Fruit fly (Drosophila melanogaster): Measurements from ENCODE around the gene Traf6.

The Traf6 gene

DNA sequence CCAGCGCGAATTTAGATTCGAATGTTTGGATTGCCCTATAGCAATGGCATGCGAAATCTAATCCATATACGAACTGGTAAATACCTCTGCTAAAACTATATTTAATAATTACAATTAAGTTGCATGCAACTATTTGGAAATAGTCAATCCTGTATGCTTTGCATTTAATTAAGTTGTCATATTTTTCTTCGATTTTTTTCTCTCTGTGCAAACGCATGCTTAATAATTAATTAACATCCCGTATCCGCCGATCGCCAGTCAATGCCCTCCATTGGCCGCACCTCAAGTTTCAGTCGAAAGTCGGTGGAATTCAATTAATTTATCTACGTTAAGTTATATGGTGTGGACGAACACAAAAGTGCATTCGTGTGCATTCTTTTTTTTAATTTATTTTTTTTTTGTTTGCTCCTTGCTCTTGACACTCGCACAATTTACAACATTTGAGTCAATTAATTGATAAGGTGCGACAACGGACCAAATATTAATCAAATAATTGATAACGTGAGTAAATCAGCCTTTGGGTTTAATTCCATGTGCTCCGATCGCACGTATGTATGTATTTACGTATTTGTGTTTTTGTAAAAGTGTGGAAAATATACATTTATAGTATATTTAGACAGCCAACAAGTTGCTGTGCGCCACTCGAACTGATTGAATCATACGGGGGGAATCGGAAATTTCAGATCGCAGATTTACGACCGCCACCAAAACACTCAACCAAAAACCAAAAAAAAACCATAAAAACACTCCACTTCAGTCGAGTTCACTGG, 50.7 kb downstream of the Traf6 start (continued):
- TF ChIP-seq CG6813 (GFP tag; optimal IDR thresholded peaks at IDR 0.05): peak; percentile 37
- no peak for TF ChIP-seq Opbp (GFP tag; IDR thresholded peaks at IDR 0.05; ENCODE audit: partially characterized antibody)
- TF ChIP-seq CG1233 (GFP tag; optimal IDR thresholded peaks at IDR 0.05): no peak
- no peak for TF ChIP-seq ERR (GFP tag; optimal IDR thresholded peaks at IDR 0.05)
- no peak for TF ChIP-seq Mrtf (GFP tag; IDR thresholded peaks at IDR 0.05)
- TF ChIP-seq ind (GFP tag; optimal IDR thresholded peaks at IDR 0.05): no peak
- no peak for TF ChIP-seq so (GFP tag; IDR thresholded peaks at IDR 0.05)
- TF ChIP-seq CG10543 (GFP tag; optimal IDR thresholded peaks at IDR 0.05): no peak
- no peak for TF ChIP-seq Lim3 (GFP tag; IDR thresholded peaks at IDR 0.05)
- no peak for TF ChIP-seq oc (tag; optimal IDR thresholded peaks at IDR 0.05)
- TF ChIP-seq cg (GFP tag; optimal IDR thresholded peaks at IDR 0.05): peak; percentile 35
- no peak for TF ChIP-seq CG1529 (GFP tag; optimal IDR thresholded peaks at IDR 0.05)
- TF ChIP-seq CG6689 (GFP tag; IDR thresholded peaks at IDR 0.05): no peak
- no peak for TF ChIP-seq tin (GFP tag; optimal IDR thresholded peaks at IDR 0.05)
- TF ChIP-seq Hr78 (GFP tag; optimal IDR thresholded peaks at IDR 0.05): peak in 1 of 2 experiments; percentile 53
- TF ChIP-seq CG16813 (GFP tag; IDR thresholded peaks at IDR 0.05; ENCODE audit: partially characterized antibody): no peak
- no peak for TF ChIP-seq Ptx1 (GFP tag; IDR thresholded peaks at IDR 0.05)
- no peak for TF ChIP-seq CG12299 (tag; optimal IDR thresholded peaks at IDR 0.05)
- peak; percentile 14 for TF ChIP-seq Deaf1 (tag; optimal IDR thresholded peaks at IDR 0.05)
- TF ChIP-seq CG3995 (GFP tag; optimal IDR thresholded peaks at IDR 0.05): no peak
- no peak for TF ChIP-seq psq (GFP tag; optimal IDR thresholded peaks at IDR 0.05)
- no peak for TF ChIP-seq CG2129 (GFP tag; IDR thresholded peaks at IDR 0.05; ENCODE audit: partially characterized antibody)
- TF ChIP-seq CG6175 (GFP tag; IDR thresholded peaks at IDR 0.05): no peak
- TF ChIP-seq cwo (GFP tag; optimal IDR thresholded peaks at IDR 0.05): peak; percentile 12
- TF ChIP-seq Vsx1 (GFP tag; optimal IDR thresholded peaks at IDR 0.05): peak; percentile 14
- TF ChIP-seq CG10267 (tag; optimal IDR thresholded peaks at IDR 0.05): no peak
- TF ChIP-seq CG15601 (tag; optimal IDR thresholded peaks at IDR 0.05): peak; percentile 10
- peak; percentile 92 for TF ChIP-seq exex (tag; optimal IDR thresholded peaks at IDR 0.05)
- no peak for TF ChIP-seq abd-A (tag; optimal IDR thresholded peaks at IDR 0.05)
- peak; percentile 73 for TF ChIP-seq mirr (GFP tag; optimal IDR thresholded peaks at IDR 0.05)
- TF ChIP-seq CG14710 (tag; optimal IDR thresholded peaks at IDR 0.05): no peak
- no peak for TF ChIP-seq CG11093 (GFP tag; IDR thresholded peaks at IDR 0.05)
- TF ChIP-seq lab (GFP tag; optimal IDR thresholded peaks at IDR 0.05): peak; percentile 34
- TF ChIP-seq salm (tag; optimal IDR thresholded peaks at IDR 0.05): peak; percentile 54
- no peak for TF ChIP-seq HLHmδ (GFP tag; optimal IDR thresholded peaks at IDR 0.05)
- TF ChIP-seq CG7928 (GFP tag; optimal IDR thresholded peaks at IDR 0.05): no peak
- TF ChIP-seq CG3847 (GFP tag; IDR thresholded peaks at IDR 0.05): no peak
- no peak for TF ChIP-seq Gsc (GFP tag; IDR thresholded peaks at IDR 0.05)
- peak; percentile 80 for TF ChIP-seq z (GFP tag; IDR thresholded peaks at IDR 0.05)
- TF ChIP-seq her (GFP tag; optimal IDR thresholded peaks at IDR 0.05): no peak

Measured in whole organism, embryonic.